Fruit fly (Drosophila melanogaster) S2 (cell line): ENCODE results near the gene mRpL19.

ENCODE experiments used
- CG8478 ChIP-seq: fragments of >200 bp; optimal IDR thresholded peaks from 2 replicates; lab custom pipeline; 2018
- CTCF ChIP-seq, 2 experiments: fragments of >200 bp; optimal IDR thresholded peaks; 2 replicates each; lab custom pipeline; 2018

mRpL19 gene

dm6 chr3R:8673803-8674234 is at the start of gene mRpL19:
mRpL19 (plus strand) TSS chr3R:8674109.
- TF ChIP-seq CG8478 (lab: Kevin White, UChicago) (no peak), CTCF (optimal IDR thresholded peaks at IDR 0.05; lab: Kevin White, UChicago) (no peak)

dm6 chr3R:8635778-8636177 is 38.1 kb upstream of the mRpL19 start, which contains the start of gene Or85e:
Or85e (minus strand) TSS chr3R:8635878.
- TF ChIP-seq CTCF (optimal IDR thresholded peaks at IDR 0.05; lab: Kevin White, UChicago) = no peak
- TF ChIP-seq CG8478 (lab: Kevin White, UChicago) = no peak

dm6 chr3R:8638629-8639028 is 35.3 kb upstream of the mRpL19 start:
- no peak for TF ChIP-seq CTCF (optimal IDR thresholded peaks at IDR 0.05; lab: Kevin White, UChicago)
- TF ChIP-seq CG8478 (lab: Kevin White, UChicago) = no peak

- TF ChIP-seq CG8478 (lab: Kevin White, UChicago) (no peak), CTCF (optimal IDR thresholded peaks at IDR 0.05; lab: Kevin White, UChicago) (no peak)
Measured at dm6 chr3R:8642376-8642966, 31.4 kb upstream of the mRpL19 start.

dm6 chr3R:8645580-8646220 is 28.2 kb upstream of the mRpL19 start, which contains the start of gene Cyp313b1:
Cyp313b1 (minus strand) TSS chr3R:8645650.
- TF ChIP-seq CG8478 (lab: Kevin White, UChicago) = no peak
- no peak for TF ChIP-seq CTCF (optimal IDR thresholded peaks at IDR 0.05; lab: Kevin White, UChicago)

- TF ChIP-seq CTCF (optimal IDR thresholded peaks at IDR 0.05; lab: Kevin White, UChicago) (no peak), CG8478 (lab: Kevin White, UChicago) (no peak)
Measured at dm6 chr3R:8650741-8651140, 23.2 kb upstream of the mRpL19 start, which contains the start of the genes Mkk4 and SLIRP2. Mkk4 (minus strand) TSS chr3R:8650796. SLIRP2 (plus strand) TSS chr3R:8651084.

- TF ChIP-seq CG8478 (lab: Kevin White, UChicago) (no peak), CTCF (optimal IDR thresholded peaks at IDR 0.05; lab: Kevin White, UChicago) (no peak)
Measured at dm6 chr3R:8652731-8653130, 21.2 kb upstream of the mRpL19 start, which contains the start of the genes Sys1 and Dhod. Sys1 (plus strand) TSS chr3R:8652821. Dhod (minus strand) TSS chr3R:8652916.

- TF ChIP-seq CTCF (optimal IDR thresholded peaks at IDR 0.05; lab: Kevin White, UChicago) (no peak), CG8478 (lab: Kevin White, UChicago) (no peak)
Measured at dm6 chr3R:8654058-8654457, 19.9 kb upstream of the mRpL19 start.

dm6 chr3R:8654666-8655065 is 19.2 kb upstream of the mRpL19 start, which contains the start of gene CG42489:
CG42489 (minus strand) TSS chr3R:8654766.
- TF ChIP-seq CG8478 (lab: Kevin White, UChicago) (no peak), CTCF (optimal IDR thresholded peaks at IDR 0.05; lab: Kevin White, UChicago) (no peak)

- no peak for TF ChIP-seq CTCF (optimal IDR thresholded peaks at IDR 0.05; lab: Kevin White, UChicago)
- TF ChIP-seq CG8478 (lab: Kevin White, UChicago) = no peak
Measured at dm6 chr3R:8658688-8659087, 15.2 kb upstream of the mRpL19 start.

- TF ChIP-seq CTCF (optimal IDR thresholded peaks at IDR 0.05; lab: Kevin White, UChicago) = no peak
Measured at dm6 chr3R:8659200-8659897, 14.6 kb upstream of the mRpL19 start.

dm6 chr3R:8659907-8660660 is 13.8 kb upstream of the mRpL19 start:
- TF ChIP-seq CTCF (optimal IDR thresholded peaks at IDR 0.05; lab: Kevin White, UChicago) = peak; percentile 71 to 72
- TF ChIP-seq CG8478 (lab: Kevin White, UChicago) = no peak

- TF ChIP-seq CTCF (optimal IDR thresholded peaks at IDR 0.05; lab: Kevin White, UChicago) (no peak), CG8478 (lab: Kevin White, UChicago) (no peak)
Measured at dm6 chr3R:8660661-8661060, 13.2 kb upstream of the mRpL19 start, which contains the start of gene bel. bel (minus strand) TSS chr3R:8660761.

- TF ChIP-seq CTCF (optimal IDR thresholded peaks at IDR 0.05; lab: Kevin White, UChicago) = no peak
- TF ChIP-seq CG8478 (lab: Kevin White, UChicago) = no peak
Measured at dm6 chr3R:8663668-8664283, 10.1 kb upstream of the mRpL19 start, which contains the start of gene CG8032. CG8032 (plus strand) TSS chr3R:8664115.
